Worm (Caenorhabditis elegans) whole organism, young adult: ENCODE data around the gene era-1.

ENCODE experiments used
- B0336.3 ChIP-seq: fragments of 200-800 bp; sonication (Bioruptor generic); IDR thresholded peaks from 2 replicates; pipeline ENCODE4 v1.3.6; 2022; ENCODE audit warnings: missing genetic modification characterization, missing compliant biosample characterization
- K11D2.4 ChIP-seq: fragments of 200-800 bp; sonication (Bioruptor generic); IDR thresholded peaks from 2 replicates; pipeline ENCODE4 v1.3.6; 2022; ENCODE audit warnings: missing genetic modification reagents, missing genetic modification characterization, missing compliant biosample characterization
- K12H6.12 ChIP-seq: fragments of 200-800 bp; sonication (Bioruptor generic); optimal IDR thresholded peaks from 2 replicates; lab custom pipeline; 2018; ENCODE audit warnings: mild to moderate bottlenecking, missing genetic modification characterization, missing compliant biosample characterization
- T26A5.8 ChIP-seq: sonication (generic microtip); optimal IDR thresholded peaks from 2 replicates; lab custom pipeline; 2016; ENCODE audit warnings: missing genetic modification characterization, missing compliant biosample characterization
- Y79H2A.3 ChIP-seq: fragments of 200-800 bp; sonication (Bioruptor generic); conservative IDR thresholded peaks from 2 replicates; pipeline ENCODE4 v1.3.6; 2022; ENCODE audit warnings: missing genetic modification reagents, missing genetic modification characterization, missing compliant biosample characterization
- ama-1 ChIP-seq, 3 experiments: fragments of 150-350 bp in 1 of 3; sonication (generic microtip) in 2 of 3; optimal IDR thresholded peaks; 2 replicates each; lab custom pipeline; 2014 to 2018; ENCODE audit warnings: missing biosample characterization in 2 of 3, missing genetic modification characterization in 2 of 3, missing genetic modification reagents in 2 of 3
- aptf-2 ChIP-seq: fragments of 200-800 bp; sonication (Bioruptor generic); conservative IDR thresholded peaks from 2 replicates; pipeline ENCODE4 v1.3.6; 2022; ENCODE audit warnings: missing genetic modification reagents, missing genetic modification characterization, missing compliant biosample characterization
- athp-1 ChIP-seq: sonication (generic microtip); optimal IDR thresholded peaks from 2 replicates; lab custom pipeline; 2017; ENCODE audit warnings: mild to moderate bottlenecking, missing genetic modification characterization, missing compliant biosample characterization
- attf-5 ChIP-seq: fragments of 200-800 bp; sonication (Bioruptor generic); optimal IDR thresholded peaks from 2 replicates; lab custom pipeline; 2018; ENCODE audit warnings: mild to moderate bottlenecking, missing genetic modification characterization, missing compliant biosample characterization
- cebp-1 ChIP-seq, 2 experiments: fragments of 200-800 bp in 1 of 2; sonication (Bioruptor generic) in 1 of 2; sonication (generic microtip) in 1 of 2; IDR thresholded peaks in 1 of 2; optimal IDR thresholded peaks in 1 of 2; 2 replicates each; pipeline versions ENCODE4 v1.3.6 to Lab custom; 2017 to 2022; ENCODE audit warnings: missing compliant biosample characterization in 2 of 2, missing genetic modification characterization in 2 of 2, mild to moderate bottlenecking in 1 of 2, missing genetic modification reagents in 1 of 2, moderate library complexity in 1 of 2
- ceh-27 ChIP-seq: fragments of 200-800 bp; sonication (Bioruptor generic); optimal IDR thresholded peaks from 2 replicates; lab custom pipeline; 2018; ENCODE audit warnings: mild to moderate bottlenecking, missing genetic modification characterization, moderate library complexity, missing compliant biosample characterization
- chd-7 ChIP-seq: sonication (generic microtip); optimal IDR thresholded peaks from 2 replicates; lab custom pipeline; 2016; ENCODE audit warnings: mild to moderate bottlenecking, missing genetic modification characterization, moderate library complexity, missing compliant biosample characterization
- dox-1 ChIP-seq: fragments of 200-800 bp; sonication (Bioruptor generic); IDR thresholded peaks from 2 replicates; pipeline ENCODE4 v1.3.6; 2022; ENCODE audit warnings: missing genetic modification reagents, missing genetic modification characterization, missing compliant biosample characterization
- efl-1 ChIP-seq: fragments of 150-350 bp; optimal IDR thresholded peaks from 2 replicates; lab custom pipeline; 2014; ENCODE audit warnings: missing biosample characterization, missing genetic modification reagents, missing genetic modification characterization
- egl-44 ChIP-seq: fragments of 200-800 bp; sonication (Bioruptor generic); IDR thresholded peaks from 2 replicates; pipeline ENCODE4 v1.3.6; 2022; ENCODE audit warnings: missing genetic modification reagents, missing genetic modification characterization, missing compliant biosample characterization
- egrh-3 ChIP-seq: fragments of 200-800 bp; sonication (Bioruptor generic); IDR thresholded peaks from 2 replicates; pipeline ENCODE4 v1.3.6; 2022; ENCODE audit warnings: missing genetic modification reagents, missing genetic modification characterization, missing compliant biosample characterization
- him-1 ChIP-seq: sonication (generic microtip); optimal IDR thresholded peaks from 2 replicates; lab custom pipeline; 2016; ENCODE audit warnings: missing genotype, missing genetic modification reagents, missing genetic modification characterization, missing compliant biosample characterization
- hmg-1.2 ChIP-seq: fragments of 200-800 bp; sonication (Bioruptor generic); IDR thresholded peaks from 2 replicates; pipeline ENCODE4 v1.3.6; 2022; ENCODE audit warnings: missing genetic modification reagents, missing genetic modification characterization, missing compliant biosample characterization
- hrde-1 ChIP-seq: sonication (generic microtip); optimal IDR thresholded peaks from 2 replicates; lab custom pipeline; 2016; ENCODE audit warnings: missing genetic modification characterization, mild to moderate bottlenecking, missing compliant biosample characterization, moderate library complexity, missing genotype, missing genetic modification reagents, borderline replicate concordance
- let-526 ChIP-seq: fragments of 200-800 bp; sonication (Bioruptor generic); IDR thresholded peaks from 2 replicates; pipeline ENCODE4 v1.3.6; 2022; ENCODE audit warnings: missing genetic modification reagents, missing genetic modification characterization, missing compliant biosample characterization
- lin-40 ChIP-seq: sonication (generic microtip); optimal IDR thresholded peaks from 2 replicates; lab custom pipeline; 2016; ENCODE audit warnings: missing genetic modification characterization, mild to moderate bottlenecking, missing compliant biosample characterization, missing genotype, missing genetic modification reagents
- lir-1 ChIP-seq: fragments of 200-800 bp; sonication (Bioruptor generic); conservative IDR thresholded peaks from 2 replicates; pipeline ENCODE4 v1.3.6; 2022; ENCODE audit warnings: missing genetic modification reagents, missing genetic modification characterization, missing compliant biosample characterization
- lsy-27 ChIP-seq: sonication (generic microtip); optimal IDR thresholded peaks from 2 replicates; lab custom pipeline; 2017; ENCODE audit warnings: missing genetic modification characterization, mild to moderate bottlenecking, missing compliant biosample characterization, antibody characterized with exemption, missing genotype, borderline replicate concordance; ENCODE audit not compliant: insufficient read depth
- madf-10 ChIP-seq: sonication (generic microtip); optimal IDR thresholded peaks from 2 replicates; lab custom pipeline; 2016; ENCODE audit warnings: mild to moderate bottlenecking, missing genetic modification characterization, missing compliant biosample characterization
- mcd-1 ChIP-seq: fragments of 200-800 bp; sonication (Bioruptor generic); IDR thresholded peaks from 2 replicates; pipeline ENCODE4 v1.3.6; 2022; ENCODE audit warnings: missing genetic modification reagents, missing genetic modification characterization, missing compliant biosample characterization
- mes-4 ChIP-seq: sonication (generic microtip); optimal IDR thresholded peaks from 2 replicates; lab custom pipeline; 2016; ENCODE audit warnings: missing genotype, missing genetic modification characterization, missing compliant biosample characterization
- nhr-90 ChIP-seq: sonication (generic microtip); optimal IDR thresholded peaks from 2 replicates; lab custom pipeline; 2016; ENCODE audit warnings: missing genotype, mild to moderate bottlenecking, missing genetic modification characterization, missing compliant biosample characterization
- pbrm-1 ChIP-seq: fragments of 200-800 bp; sonication (Bioruptor generic); IDR thresholded peaks from 2 replicates; pipeline ENCODE4 v1.3.6; 2022; ENCODE audit warnings: missing genetic modification reagents, missing genetic modification characterization, missing compliant biosample characterization
- snpc-4 ChIP-seq, 5 experiments: fragments of 150-350 bp in 1 of 5; sonication (generic microtip) in 4 of 5; optimal IDR thresholded peaks; 2 replicates each; lab custom pipeline; 2014 to 2018; ENCODE audit warnings: missing genetic modification characterization in 5 of 5, missing biosample characterization in 3 of 5, antibody characterized with exemption in 2 of 5, mild to moderate bottlenecking in 2 of 5, missing compliant biosample characterization in 2 of 5, missing genotype in 2 of 5, moderate library complexity in 2 of 5, missing genetic modification reagents in 1 of 5
- somi-1 ChIP-seq: fragments of 200-800 bp; sonication (Bioruptor generic); optimal IDR thresholded peaks from 2 replicates; lab custom pipeline; 2018; ENCODE audit warnings: mild to moderate bottlenecking, missing genetic modification characterization, missing compliant biosample characterization
- tbx-9 ChIP-seq: sonication (generic microtip); optimal IDR thresholded peaks from 2 replicates; lab custom pipeline; 2016; ENCODE audit warnings: borderline replicate concordance, missing genetic modification characterization, inconsistent platforms, missing compliant biosample characterization
- zfh-2 ChIP-seq: fragments of 200-800 bp; sonication (Bioruptor generic); conservative IDR thresholded peaks from 2 replicates; pipeline ENCODE4 v1.3.6; 2022; ENCODE audit warnings: missing genetic modification reagents, missing genetic modification characterization, missing compliant biosample characterization
- ztf-18 ChIP-seq: sonication (generic microtip); optimal IDR thresholded peaks from 2 replicates; lab custom pipeline; 2016; ENCODE audit warnings: missing genotype, mild to moderate bottlenecking, missing genetic modification characterization, missing compliant biosample characterization
- ztf-22 ChIP-seq: fragments of 200-800 bp; sonication (Bioruptor generic); optimal IDR thresholded peaks from 2 replicates; lab custom pipeline; 2018; ENCODE audit warnings: mild to moderate bottlenecking, missing genetic modification characterization, moderate library complexity, missing compliant biosample characterization
- ztf-28 ChIP-seq: fragments of 200-800 bp; sonication (Bioruptor generic); IDR thresholded peaks from 2 replicates; pipeline ENCODE4 v1.3.6; 2022; ENCODE audit warnings: missing genetic modification reagents, missing genetic modification characterization, missing compliant biosample characterization

The era-1 gene

DNA sequence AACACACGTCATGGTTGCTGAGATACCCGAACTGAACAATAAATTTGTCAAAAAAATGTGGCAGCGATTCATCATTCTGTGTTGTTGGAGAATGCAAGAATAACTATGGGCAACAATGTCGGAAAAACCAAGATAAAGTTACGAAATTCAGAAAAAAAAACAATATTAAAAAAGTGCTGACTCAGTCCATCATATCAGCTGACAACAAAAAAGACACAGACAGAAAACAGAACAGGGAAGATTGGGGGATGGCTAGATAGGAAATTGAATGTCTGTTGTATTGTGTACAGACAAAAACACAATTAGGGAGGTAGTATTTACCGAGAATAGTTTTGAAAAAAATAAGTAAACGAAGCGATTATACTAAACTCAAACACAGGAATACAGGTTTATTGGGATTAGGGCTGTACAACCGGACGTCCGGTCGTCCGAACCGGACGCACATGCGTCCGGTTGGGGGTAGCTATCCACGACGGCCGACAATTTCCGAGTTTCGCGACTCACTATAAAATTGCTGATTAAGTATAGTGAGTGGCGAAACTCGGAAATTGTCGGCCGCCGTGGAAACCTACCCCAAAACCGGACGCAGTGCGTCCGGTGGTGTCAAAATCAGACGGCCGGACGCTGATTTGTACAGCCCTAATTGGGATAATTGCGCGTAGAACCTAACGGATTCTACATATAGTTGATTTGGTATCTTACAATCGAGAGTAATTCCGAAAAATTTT lies 45.2 kb upstream of the era-1 start (continued):
- TF ChIP-seq mes-4 (tag; lab: Kevin White, UChicago) (no peak), Y79H2A.3 (GFP tag; lab: Robert Waterston, UW) (no peak), ztf-28 (GFP tag; lab: Robert Waterston, UW) (no peak), madf-10 (tag; lab: Kevin White, UChicago) (no peak), nhr-90 (tag; lab: Kevin White, UChicago) (no peak), egl-44 (GFP tag; lab: Robert Waterston, UW) (no peak), dox-1 (GFP tag; lab: Robert Waterston, UW) (no peak), T26A5.8 (tag; lab: Kevin White, UChicago) (no peak), hmg-1.2 (GFP tag; lab: Robert Waterston, UW) (peak; percentile 49), lsy-27 (tag; lab: Kevin White, UChicago) (no peak)

ce11 chrV:6658765-6659164 lies 44.1 kb upstream of the era-1 start:
- TF ChIP-seq lsy-27 (tag; lab: Kevin White, UChicago) (no peak), dox-1 (GFP tag; lab: Robert Waterston, UW) (peak; percentile 31; the same call in 1 of the 2 replicates), somi-1 (GFP tag; lab: Kevin White, UChicago) (peak; percentile 11), chd-7 (peak; percentile 32), let-526 (GFP tag; lab: Robert Waterston, UW) (no peak), athp-1 (tag; lab: Kevin White, UChicago) (no peak), K11D2.4 (no peak), zfh-2 (GFP tag; lab: Robert Waterston, UW) (peak; percentile 91), hmg-1.2 (GFP tag; lab: Robert Waterston, UW) (peak; percentile 28; the same call in 1 of the 2 replicates), pbrm-1 (no peak), cebp-1 (GFP tag; IDR thresholded peaks at IDR 0.05; lab: Robert Waterston, UW) (no peak), cebp-1 (tag; optimal IDR thresholded peaks at IDR 0.05; lab: Kevin White, UChicago) (peak; percentile 64), efl-1 (GFP tag; lab: Kevin White, UChicago) (no peak), ztf-18 (no peak), aptf-2 (GFP tag; lab: Robert Waterston, UW) (no peak), tbx-9 (tag; lab: Kevin White, UChicago) (no peak), egl-44 (GFP tag; lab: Robert Waterston, UW) (0 out of 2 replicates have a peak, but pooled peaks have one; percentile 21), hrde-1 (no peak), lin-40 (tag; lab: Kevin White, UChicago) (peak; percentile 6), attf-5 (GFP tag; lab: Kevin White, UChicago) (peak; percentile 28), him-1 (tag; lab: Kevin White, UChicago) (no peak), K12H6.12 (peak; percentile 46), ama-1 (optimal IDR thresholded peaks at IDR 0.05; lab: Kevin White, UChicago) (no peak), ama-1 (GFP tag; optimal IDR thresholded peaks at IDR 0.05; lab: Kevin White, UChicago) (no peak), egrh-3 (GFP tag; lab: Robert Waterston, UW) (0 out of 2 replicates have a peak, but pooled peaks have one; percentile 12), ceh-27 (GFP tag; lab: Kevin White, UChicago) (peak; percentile 21), mcd-1 (GFP tag; lab: Robert Waterston, UW) (peak; percentile 29; the same call in 1 of the 2 replicates), ztf-22 (GFP tag; lab: Kevin White, UChicago) (no peak), snpc-4 (GFP tag; optimal IDR thresholded peaks at IDR 0.05; lab: Kevin White, UChicago) (no peak), snpc-4 (tag; optimal IDR thresholded peaks at IDR 0.05; lab: Kevin White, UChicago) (peak in 2 of 4 experiments; percentile 7 to 35), lir-1 (GFP tag; lab: Robert Waterston, UW) (no peak), B0336.3 (no peak)
